Fruit fly (Drosophila melanogaster): Measurements from ENCODE around the gene by.

The by gene

dm6 chr3R:9534125-9534496 lies 1.3 kb upstream of the by start:
- TF ChIP-seq fkh (GFP tag; optimal IDR thresholded peaks at IDR 0.05) (peak; percentile 21), CG32006 (GFP tag; optimal IDR thresholded peaks at IDR 0.05) (peak; percentile 95), Lpt (GFP tag; optimal IDR thresholded peaks at IDR 0.05) (peak; percentile 88), CG9139 (GFP tag; optimal IDR thresholded peaks at IDR 0.05) (no peak), CG6163 (GFP tag; IDR thresholded peaks at IDR 0.05) (no peak; the same call in none of the 3 replicates), Hr38 (GFP tag; optimal IDR thresholded peaks at IDR 0.05) (peak; percentile 18), CG10631 (GFP tag; optimal IDR thresholded peaks at IDR 0.05) (peak; percentile 91), salr (GFP tag; optimal IDR thresholded peaks at IDR 0.05) (peak; percentile 69 to 92), CG8319 (GFP tag; optimal IDR thresholded peaks at IDR 0.05) (peak; percentile 83), Hr4 (GFP tag; optimal IDR thresholded peaks at IDR 0.05) (peak; percentile 95), pdm3 (GFP tag; optimal IDR thresholded peaks at IDR 0.05) (peak; percentile 93), Sox15 (GFP tag; optimal IDR thresholded peaks at IDR 0.05) (peak; percentile 81), fd59A (GFP tag; optimal IDR thresholded peaks at IDR 0.05) (peak; percentile 82), Met (GFP tag; optimal IDR thresholded peaks at IDR 0.05) (peak; percentile 92), CG4318 (GFP tag; optimal IDR thresholded peaks at IDR 0.05) (peak; percentile 85), Eip93F (GFP tag; optimal IDR thresholded peaks at IDR 0.05) (no peak), CG6808 (GFP tag; optimal IDR thresholded peaks at IDR 0.05) (no peak), CG8119 (GFP tag; IDR thresholded peaks at IDR 0.05) (peak; percentile 93), CG11294 (GFP tag; IDR thresholded peaks at IDR 0.05) (peak; percentile 78; the same call in 1 of the 2 replicates), CG15336 (GFP tag; IDR thresholded peaks at IDR 0.05) (peak; percentile 94), topi (GFP tag; optimal IDR thresholded peaks at IDR 0.05) (peak; percentile 90), esn (GFP tag; optimal IDR thresholded peaks at IDR 0.05) (peak; percentile 93), CG7368 (GFP tag; optimal IDR thresholded peaks at IDR 0.05) (peak; percentile 82), vri (GFP tag; optimal IDR thresholded peaks at IDR 0.05) (no peak), CG11762 (GFP tag; optimal IDR thresholded peaks at IDR 0.05; ENCODE audit: insufficient read depth) (peak; percentile 81), CG31627 (GFP tag; optimal IDR thresholded peaks at IDR 0.05) (peak; percentile 92), OdsH (GFP tag; optimal IDR thresholded peaks at IDR 0.05) (peak; percentile 93), eg (GFP tag; IDR thresholded peaks at IDR 0.05) (peak; percentile 94), dac (GFP tag; optimal IDR thresholded peaks at IDR 0.05) (peak; percentile 74), CG6792 (GFP tag; optimal IDR thresholded peaks at IDR 0.05) (peak; percentile 86), ss (GFP tag; optimal IDR thresholded peaks at IDR 0.05) (peak in 1 of 2 experiments; percentile 57), Blimp-1 (GFP tag; optimal IDR thresholded peaks at IDR 0.05) (peak; percentile 61), CG3032 (tag; optimal IDR thresholded peaks at IDR 0.05) (peak; percentile 87), Smox (GFP tag; optimal IDR thresholded peaks at IDR 0.05) (peak; percentile 89), CG11902 (GFP tag; optimal IDR thresholded peaks at IDR 0.05) (peak; percentile 83), dsx (GFP tag; optimal IDR thresholded peaks at IDR 0.05; ENCODE audit: poor library complexity, severe bottlenecking) (peak; percentile 80), fd85E (GFP tag; optimal IDR thresholded peaks at IDR 0.05) (peak; percentile 67), Sox102F (GFP tag; optimal IDR thresholded peaks at IDR 0.05) (peak; percentile 90), Sox14 (GFP tag; optimal IDR thresholded peaks at IDR 0.05) (peak; percentile 93), svp (GFP tag) (peak; percentile 90), achi (GFP tag; optimal IDR thresholded peaks at IDR 0.05) (peak; percentile 92), CG10669 (GFP tag; optimal IDR thresholded peaks at IDR 0.05) (peak; percentile 84), Ets21C (GFP tag; optimal IDR thresholded peaks at IDR 0.05) (peak; percentile 75), CG6854 (GFP tag; optimal IDR thresholded peaks at IDR 0.05) (no peak), acj6 (GFP tag; optimal IDR thresholded peaks at IDR 0.05) (peak; percentile 92), CG8632 (GFP tag; optimal IDR thresholded peaks at IDR 0.05) (peak; percentile 91), Ets96B (tag; optimal IDR thresholded peaks at IDR 0.05) (peak; percentile 84), CG6276 (GFP tag; optimal IDR thresholded peaks at IDR 0.05) (peak; percentile 86), CG1621 (tag; optimal IDR thresholded peaks at IDR 0.05) (peak; percentile 79), lz (GFP tag; optimal IDR thresholded peaks at IDR 0.05) (peak; percentile 87), Gug (GFP tag; IDR thresholded peaks at IDR 0.05) (peak; percentile 89), net (GFP tag; optimal IDR thresholded peaks at IDR 0.05) (peak; percentile 91)
